Fruit fly (Drosophila melanogaster) whole organism, embryonic: ENCODE results near the gene CG12662.

ENCODE experiments used
- Adf1 ChIP-seq: fragments of 200-800 bp; sonication (Bioruptor generic); IDR thresholded peaks from 2 replicates; pipeline ENCODE4 v1.3.6; 2022; ENCODE audit warnings: missing biosample characterization, missing genetic modification characterization
- CG10209 ChIP-seq: fragments of 200-800 bp; sonication (Bioruptor generic); optimal IDR thresholded peaks from 3 replicates; lab custom pipeline; 2017; ENCODE audit warnings: missing biosample characterization, mild to moderate bottlenecking, missing genetic modification characterization, missing genetic modification reagents
- CG10979 ChIP-seq: fragments of 200-800 bp; sonication (Bioruptor generic); optimal IDR thresholded peaks from 2 replicates; lab custom pipeline; 2018; ENCODE audit warnings: missing biosample characterization, mild to moderate bottlenecking, missing genetic modification characterization, moderate library complexity
- CG11696 ChIP-seq: fragments of 200-800 bp; sonication (Bioruptor generic); IDR thresholded peaks from 2 replicates; pipeline ENCODE4 v1.3.6; 2022; ENCODE audit warnings: missing biosample characterization, missing genetic modification characterization
- CG12071 ChIP-seq: fragments of 200-800 bp; sonication (Bioruptor generic); optimal IDR thresholded peaks from 3 replicates; lab custom pipeline; 2018; ENCODE audit warnings: missing biosample characterization, mild to moderate bottlenecking, missing genetic modification characterization
- CG12155 ChIP-seq: fragments of 200-800 bp; sonication (Bioruptor generic); optimal IDR thresholded peaks from 3 replicates; lab custom pipeline; 2016; ENCODE audit warnings: missing biosample characterization, missing genetic modification characterization
- CG12769 ChIP-seq: fragments of 200-800 bp; sonication (Bioruptor generic); optimal IDR thresholded peaks from 2 replicates; lab custom pipeline; 2019; ENCODE audit warnings: missing biosample characterization, mild to moderate bottlenecking, missing genetic modification characterization, moderate library complexity
- CG13287 ChIP-seq: fragments of 200-800 bp; sonication (Bioruptor generic); IDR thresholded peaks from 2 replicates; pipeline ENCODE4 v1.3.6; 2022; ENCODE audit warnings: missing biosample characterization, missing genetic modification characterization; ENCODE audit not compliant: partially characterized antibody
- CG14441 ChIP-seq: fragments of 200-800 bp; sonication (Bioruptor generic); IDR thresholded peaks from 2 replicates; pipeline ENCODE4 v1.3.6; 2022; ENCODE audit warnings: missing biosample characterization, missing genetic modification characterization
- CG15479 ChIP-seq: fragments of 200-800 bp; sonication (Bioruptor generic); optimal IDR thresholded peaks from 3 replicates; lab custom pipeline; 2019; ENCODE audit warnings: missing biosample characterization, mild to moderate bottlenecking, missing genetic modification characterization, moderate library complexity
- CG1647 ChIP-seq: fragments of 200-800 bp; sonication (Bioruptor generic); optimal IDR thresholded peaks from 3 replicates; lab custom pipeline; 2016; ENCODE audit warnings: missing biosample characterization, missing genetic modification characterization
- CG16815 ChIP-seq: fragments of 200-800 bp; sonication (Bioruptor generic); optimal IDR thresholded peaks from 3 replicates; lab custom pipeline; 2017; ENCODE audit warnings: missing biosample characterization, mild to moderate bottlenecking, missing genetic modification characterization
- CG17612 ChIP-seq: fragments of 200-800 bp; sonication (Bioruptor generic); IDR thresholded peaks from 2 replicates; pipeline ENCODE4 v1.3.6; 2022; ENCODE audit warnings: missing biosample characterization, missing genetic modification characterization
- CG17829 ChIP-seq: fragments of 200-800 bp; optimal IDR thresholded peaks from 2 replicates; lab custom pipeline; 2019; ENCODE audit warnings: missing biosample characterization, mild to moderate bottlenecking, missing genetic modification characterization, moderate library complexity
- CG18599 ChIP-seq: fragments of 200-800 bp; sonication (Bioruptor generic); optimal IDR thresholded peaks from 3 replicates; lab custom pipeline; 2017; ENCODE audit warnings: missing biosample characterization, missing genetic modification characterization, mild to moderate bottlenecking, moderate library complexity, missing genetic modification reagents
- CG18764 ChIP-seq: fragments of 200-800 bp; sonication (Bioruptor generic); optimal IDR thresholded peaks from 3 replicates; lab custom pipeline; 2016; ENCODE audit warnings: missing biosample characterization, missing genetic modification characterization
- CG2199 ChIP-seq: fragments of 200-800 bp; sonication (Bioruptor generic); IDR thresholded peaks from 3 replicates; pipeline ENCODE4 v1.3.6; 2022; ENCODE audit warnings: missing biosample characterization, missing genetic modification characterization
- CG33213 ChIP-seq: fragments of 200-800 bp; sonication (Bioruptor generic); optimal IDR thresholded peaks from 3 replicates; lab custom pipeline; 2016; ENCODE audit warnings: missing biosample characterization, missing genetic modification characterization
- CG4360 ChIP-seq: fragments of 200-800 bp; sonication (Bioruptor generic); IDR thresholded peaks from 2 replicates; pipeline ENCODE4 v1.3.6; 2022; ENCODE audit warnings: missing biosample characterization, missing genetic modification characterization
- CG4404 ChIP-seq: fragments of 200-800 bp; sonication (Bioruptor generic); IDR thresholded peaks from 2 replicates; pipeline ENCODE4 v1.3.6; 2022; ENCODE audit warnings: missing biosample characterization, missing genetic modification characterization
- CG4707 ChIP-seq: fragments of 200-800 bp; sonication (Bioruptor generic); optimal IDR thresholded peaks from 2 replicates; lab custom pipeline; 2018; ENCODE audit warnings: missing biosample characterization, mild to moderate bottlenecking, missing genetic modification characterization, moderate library complexity
- CG8290 ChIP-seq, 3 experiments: fragments of 200-800 bp; sonication (Bioruptor generic); optimal IDR thresholded peaks; 2 replicates each; lab custom pipeline; 2016 to 2019; ENCODE audit warnings: missing biosample characterization in 3 of 3, missing genetic modification characterization in 3 of 3, mild to moderate bottlenecking in 2 of 3, moderate library complexity in 1 of 3
- Camta ChIP-seq: fragments of 200-800 bp; sonication (Bioruptor generic); optimal IDR thresholded peaks from 2 replicates; lab custom pipeline; 2016; ENCODE audit warnings: missing biosample characterization, missing genetic modification characterization
- CkIIα-i1 ChIP-seq: fragments of 200-800 bp; sonication (Bioruptor generic); IDR thresholded peaks from 2 replicates; pipeline ENCODE4 v1.3.6; 2022; ENCODE audit warnings: missing biosample characterization, missing genetic modification characterization
- H15 ChIP-seq: fragments of 200-800 bp; sonication (Bioruptor generic); IDR thresholded peaks from 3 replicates; pipeline ENCODE4 v1.3.6; 2022; ENCODE audit warnings: missing biosample characterization, missing genetic modification characterization
- HLH4C ChIP-seq: fragments of 200-800 bp; sonication (Bioruptor generic); IDR thresholded peaks from 3 replicates; pipeline ENCODE4 v1.3.6; 2022; ENCODE audit warnings: missing biosample characterization, missing genetic modification characterization; ENCODE audit not compliant: partially characterized antibody
- Lpt ChIP-seq: fragments of >200 bp; optimal IDR thresholded peaks from 2 replicates; lab custom pipeline; 2018; ENCODE audit warnings: missing biosample characterization, missing genetic modification characterization
- MBD-R2 ChIP-seq: fragments of 200-800 bp; sonication (Bioruptor generic); IDR thresholded peaks from 2 replicates; pipeline ENCODE4 v1.3.6; 2022; ENCODE audit warnings: missing biosample characterization, missing genetic modification characterization
- Opbp ChIP-seq: fragments of 200-800 bp; sonication (Bioruptor generic); IDR thresholded peaks from 3 replicates; pipeline ENCODE4 v1.3.6; 2022; ENCODE audit warnings: missing biosample characterization, missing genetic modification characterization; ENCODE audit not compliant: partially characterized antibody
- Pdp1 ChIP-seq, 2 experiments: fragments of 200-800 bp; sonication (Bioruptor generic); optimal IDR thresholded peaks; 3 replicates each; lab custom pipeline; 2016; ENCODE audit warnings: missing biosample characterization in 2 of 2, missing genetic modification characterization in 2 of 2, mild to moderate bottlenecking in 1 of 2, moderate library complexity in 1 of 2
- Sin3A ChIP-seq: fragments of >200 bp; optimal IDR thresholded peaks from 2 replicates; lab custom pipeline; 2018
- Sry-δ ChIP-seq: fragments of 200-800 bp; sonication (Bioruptor generic); optimal IDR thresholded peaks from 2 replicates; lab custom pipeline; 2016; ENCODE audit warnings: missing biosample characterization, missing genetic modification characterization
- Taf1 ChIP-seq: fragments of 200-800 bp; sonication (Bioruptor generic); IDR thresholded peaks from 2 replicates; pipeline ENCODE4 v1.3.6; 2022; ENCODE audit warnings: missing biosample characterization, missing genetic modification characterization
- amos ChIP-seq: fragments of 200-800 bp; sonication (Bioruptor generic); IDR thresholded peaks from 2 replicates; pipeline ENCODE4 v1.3.6; 2022; ENCODE audit warnings: missing biosample characterization, missing genetic modification characterization; ENCODE audit not compliant: partially characterized antibody
- ase ChIP-seq: fragments of 200-800 bp; sonication (Bioruptor generic); IDR thresholded peaks from 3 replicates; pipeline ENCODE4 v1.3.6; 2022; ENCODE audit warnings: missing biosample characterization, missing genetic modification characterization
- ash1 ChIP-seq: fragments of 200-800 bp; sonication (Bioruptor generic); optimal IDR thresholded peaks from 2 replicates; lab custom pipeline; 2018; ENCODE audit warnings: missing biosample characterization, mild to moderate bottlenecking, missing genetic modification characterization
- ato ChIP-seq: fragments of 200-800 bp; sonication (Bioruptor generic); IDR thresholded peaks from 2 replicates; pipeline ENCODE4 v1.3.6; 2022; ENCODE audit warnings: missing biosample characterization, missing genetic modification characterization; ENCODE audit not compliant: partially characterized antibody
- bbx ChIP-seq: fragments of 200-800 bp; sonication (Bioruptor generic); IDR thresholded peaks from 2 replicates; pipeline ENCODE4 v1.3.6; 2022; ENCODE audit warnings: missing biosample characterization, missing genetic modification characterization; ENCODE audit not compliant: partially characterized antibody
- chinmo ChIP-seq: fragments of 200-800 bp; sonication (Bioruptor generic); IDR thresholded peaks from 4 replicates; pipeline ENCODE4 v1.3.6; 2022; ENCODE audit warnings: missing biosample characterization, missing genetic modification characterization; ENCODE audit not compliant: partially characterized antibody
- chn ChIP-seq: fragments of 200-800 bp; sonication (Bioruptor generic); optimal IDR thresholded peaks from 2 replicates; lab custom pipeline; 2016; ENCODE audit warnings: missing biosample characterization, missing genetic modification characterization
- gem ChIP-seq: fragments of 200-800 bp; sonication (Bioruptor generic); optimal IDR thresholded peaks from 2 replicates; lab custom pipeline; 2019; ENCODE audit warnings: missing biosample characterization, mild to moderate bottlenecking, missing genetic modification characterization, moderate library complexity
- jumu ChIP-seq: fragments of 200-800 bp; sonication (Bioruptor generic); optimal IDR thresholded peaks from 3 replicates; lab custom pipeline; 2016; ENCODE audit warnings: missing biosample characterization, missing genetic modification characterization
- lola ChIP-seq, 3 experiments: fragments of >200 bp in 2 of 3; fragments of 200-800 bp in 1 of 3; sonication (Bioruptor generic) in 1 of 3; optimal IDR thresholded peaks; 2 replicates each; lab custom pipeline; 2017 to 2019; ENCODE audit warnings: missing biosample characterization in 3 of 3, missing genetic modification characterization in 3 of 3, mild to moderate bottlenecking in 1 of 3, moderate library complexity in 1 of 3
- luna ChIP-seq: fragments of 200-800 bp; sonication (Bioruptor generic); optimal IDR thresholded peaks from 2 replicates; lab custom pipeline; 2016; ENCODE audit warnings: missing biosample characterization, missing genetic modification characterization
- otp ChIP-seq: fragments of 200-800 bp; sonication (Bioruptor generic); IDR thresholded peaks from 3 replicates; pipeline ENCODE4, ENCODE4 v1.3.6; 2022; ENCODE audit warnings: missing biosample characterization, missing genetic modification characterization
- phol ChIP-seq: fragments of 200-800 bp; sonication (Bioruptor generic); optimal IDR thresholded peaks from 3 replicates; lab custom pipeline; 2018; ENCODE audit warnings: missing biosample characterization, mild to moderate bottlenecking, missing genetic modification characterization, moderate library complexity
- pita ChIP-seq: fragments of 200-800 bp; sonication (Bioruptor generic); optimal IDR thresholded peaks from 2 replicates; lab custom pipeline; 2017; ENCODE audit warnings: missing biosample characterization, mild to moderate bottlenecking, missing genetic modification characterization
- pzg ChIP-seq: fragments of 200-800 bp; sonication (Bioruptor generic); optimal IDR thresholded peaks from 3 replicates; lab custom pipeline; 2018; ENCODE audit warnings: missing biosample characterization, mild to moderate bottlenecking, missing genetic modification characterization, moderate library complexity
- ranshi ChIP-seq: fragments of 200-800 bp; sonication (Bioruptor generic); IDR thresholded peaks from 2 replicates; pipeline ENCODE4 v1.3.6; 2022; ENCODE audit warnings: missing biosample characterization, missing genetic modification characterization
- tin ChIP-seq: fragments of 200-800 bp; sonication (Bioruptor generic); optimal IDR thresholded peaks from 3 replicates; lab custom pipeline; 2016; ENCODE audit warnings: missing biosample characterization, missing genetic modification characterization
- tup ChIP-seq: fragments of 200-800 bp; sonication (Bioruptor generic); optimal IDR thresholded peaks from 2 replicates; lab custom pipeline; 2016; ENCODE audit warnings: missing biosample characterization, mild to moderate bottlenecking, missing genetic modification characterization, moderate library complexity

The CG12662 gene

DNA sequence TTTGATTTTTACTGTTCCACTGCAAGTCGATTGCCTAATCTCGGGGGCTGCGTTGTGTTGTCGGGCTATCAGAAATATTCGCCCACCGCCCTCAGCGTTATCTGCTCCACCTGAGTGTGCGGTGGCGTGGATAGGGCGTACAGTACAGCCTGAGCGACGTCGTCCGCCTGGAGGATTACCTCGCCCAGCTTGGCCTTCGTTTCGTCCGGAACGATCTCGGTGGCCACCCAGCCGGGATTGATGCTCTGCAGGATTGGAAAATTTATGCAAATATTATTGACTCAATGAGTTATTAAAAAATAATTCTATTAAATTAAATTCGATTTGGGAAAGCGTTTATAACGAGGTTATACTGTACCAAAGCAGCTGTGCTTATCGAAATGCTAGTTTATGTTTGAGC, 11.1 kb downstream of the CG12662 start (continued):
- TF ChIP-seq Opbp (GFP tag; lab: Robert Waterston, UW) (no peak), CG10979 (tag; lab: Kevin White, UChicago) (no peak), jumu (GFP tag; lab: Kevin White, UChicago) (no peak), CG18599 (GFP tag; lab: Kevin White, UChicago) (peak; percentile 46), pzg (no peak), CG14441 (GFP tag; lab: Robert Waterston, UW) (no peak), CG12155 (GFP tag; lab: Kevin White, UChicago) (no peak), CG16815 (GFP tag; lab: Kevin White, UChicago) (no peak), CG2199 (GFP tag; lab: Robert Waterston, UW) (no peak), lola (GFP tag; optimal IDR thresholded peaks at IDR 0.05; lab: Kevin White, UChicago) (no peak), CG4404 (GFP tag; lab: Robert Waterston, UW) (no peak), tin (GFP tag; lab: Kevin White, UChicago) (no peak), ash1 (GFP tag; lab: Kevin White, UChicago) (no peak), HLH4C (GFP tag; lab: Robert Waterston, UW) (no peak), Camta (no peak), chinmo (no peak), CG33213 (GFP tag; lab: Kevin White, UChicago) (no peak), tup (GFP tag; lab: Kevin White, UChicago) (no peak), CG10209 (GFP tag; lab: Kevin White, UChicago) (no peak), Adf1 (GFP tag; lab: Robert Waterston, UW) (peak; percentile 36; the same call in 1 of the 2 replicates), amos (no peak), CG17829 (tag; lab: Kevin White, UChicago) (no peak), pita (GFP tag; lab: Kevin White, UChicago) (no peak), ato (GFP tag; lab: Robert Waterston, UW) (no peak), CG13287 (no peak), phol (tag; lab: Kevin White, UChicago) (no peak), bbx (GFP tag; lab: Robert Waterston, UW) (no peak), ranshi (GFP tag; lab: Robert Waterston, UW) (no peak; the same call in 1 of the 2 replicates), CG4707 (GFP tag; lab: Kevin White, UChicago) (no peak), CG8290 (GFP tag; optimal IDR thresholded peaks at IDR 0.05; lab: Kevin White, UChicago) (no peak), CG8290 (tag; optimal IDR thresholded peaks at IDR 0.05; lab: Kevin White, UChicago) (no peak), Sry-δ (GFP tag; lab: Kevin White, UChicago) (no peak), H15 (GFP tag; lab: Robert Waterston, UW) (no peak), Sin3A (lab: Kevin White, UChicago) (no peak), CG15479 (no peak), CG1647 (no peak), MBD-R2 (0 out of 2 replicates have a peak, but pooled peaks have one; percentile 13), Pdp1 (GFP tag; optimal IDR thresholded peaks at IDR 0.05; lab: Kevin White, UChicago) (peak in 1 of 2 experiments; percentile 2), otp (no peak), Taf1 (GFP tag; lab: Robert Waterston, UW) (no peak), CG11696 (GFP tag; lab: Robert Waterston, UW) (no peak), chn (GFP tag; lab: Kevin White, UChicago) (no peak), CG12071 (GFP tag; lab: Kevin White, UChicago) (no peak), Lpt (no peak), CG18764 (GFP tag; lab: Kevin White, UChicago) (no peak), CG12769 (peak; percentile 46), CG17612 (GFP tag; lab: Robert Waterston, UW) (no peak), luna (GFP tag; lab: Kevin White, UChicago) (no peak), gem (peak; percentile 47), CG4360 (no peak), CkIIα-i1 (GFP tag; lab: Robert Waterston, UW) (no peak), ase (GFP tag; lab: Robert Waterston, UW) (no peak)
